Worm (Caenorhabditis elegans) whole organism, early embryonic: ENCODE measurements around the gene plpp-1.3.

Source experiments
- B0310.2 ChIP-seq: sonication (generic microtip); optimal IDR thresholded peaks from 2 replicates; lab custom pipeline; 2016; ENCODE audit warnings: mild to moderate bottlenecking, missing genetic modification characterization, missing compliant biosample characterization
- F13C5.2 ChIP-seq: sonication (generic microtip); optimal IDR thresholded peaks from 2 replicates; lab custom pipeline; 2017; ENCODE audit warnings: mild to moderate bottlenecking, missing genetic modification characterization, inconsistent platforms, missing compliant biosample characterization
- aly-1 ChIP-seq: sonication (generic microtip); optimal IDR thresholded peaks from 2 replicates; lab custom pipeline; 2016; ENCODE audit warnings: missing genetic modification characterization, missing compliant biosample characterization
- ama-1 ChIP-seq: fragments of 150-350 bp; optimal IDR thresholded peaks from 2 replicates; lab custom pipeline; 2014
- ceh-13 ChIP-seq: fragments of 200-800 bp; sonication (Bioruptor generic); optimal IDR thresholded peaks from 2 replicates; lab custom pipeline; 2018; ENCODE audit warnings: mild to moderate bottlenecking, missing genetic modification characterization, missing compliant biosample characterization
- ceh-36 ChIP-seq: sonication (generic microtip); optimal IDR thresholded peaks from 2 replicates; lab custom pipeline; 2016; ENCODE audit warnings: missing genetic modification characterization, inconsistent platforms, missing compliant biosample characterization
- ets-7 ChIP-seq: sonication (generic microtip); optimal IDR thresholded peaks from 2 replicates; lab custom pipeline; 2016; ENCODE audit warnings: missing genotype, missing genetic modification characterization, missing compliant biosample characterization
- flt-1 ChIP-seq: fragments of 200-800 bp; sonication (Bioruptor generic); IDR thresholded peaks from 2 replicates; pipeline ENCODE4 v1.3.6; 2022; ENCODE audit warnings: missing genetic modification characterization, missing compliant biosample characterization
- hmbx-1 ChIP-seq: sonication (generic microtip); optimal IDR thresholded peaks from 2 replicates; lab custom pipeline; 2016; ENCODE audit warnings: mild to moderate bottlenecking, missing genetic modification characterization, missing compliant biosample characterization
- hmg-4 ChIP-seq: fragments of 200-800 bp; sonication (Bioruptor generic); optimal IDR thresholded peaks from 2 replicates; lab custom pipeline; 2018; ENCODE audit warnings: mild to moderate bottlenecking, missing genetic modification characterization, missing compliant biosample characterization
- hnd-1 ChIP-seq: sonication (generic microtip); optimal IDR thresholded peaks from 2 replicates; lab custom pipeline; 2016; ENCODE audit warnings: missing genetic modification characterization, missing compliant biosample characterization
- pes-1 ChIP-seq: fragments of 200-800 bp; sonication (Bioruptor generic); IDR thresholded peaks from 2 replicates; pipeline ENCODE4 v1.3.6; 2022; ENCODE audit warnings: missing genetic modification reagents, missing genetic modification characterization, missing compliant biosample characterization
- scrt-1 ChIP-seq: fragments of 200-800 bp; sonication (Bioruptor generic); IDR thresholded peaks from 2 replicates; pipeline ENCODE4 v1.3.6; 2022; ENCODE audit warnings: missing genetic modification characterization, missing compliant biosample characterization
- sea-1 ChIP-seq: fragments of 200-800 bp; sonication (Bioruptor generic); conservative IDR thresholded peaks from 2 replicates; pipeline ENCODE4 v1.3.6; 2022; ENCODE audit warnings: missing genetic modification characterization, missing compliant biosample characterization
- tbx-11 ChIP-seq: fragments of 200-800 bp; sonication (Bioruptor generic); IDR thresholded peaks from 2 replicates; pipeline ENCODE4 v1.3.6; 2022; ENCODE audit warnings: missing genetic modification characterization, missing compliant biosample characterization
- tbx-37 ChIP-seq: fragments of 200-800 bp; sonication (Bioruptor generic); conservative IDR thresholded peaks from 2 replicates; pipeline ENCODE4 v1.3.6; 2022; ENCODE audit warnings: missing genetic modification reagents, missing genetic modification characterization, missing compliant biosample characterization
- tra-4 ChIP-seq: sonication (generic microtip); optimal IDR thresholded peaks from 2 replicates; lab custom pipeline; 2017; ENCODE audit warnings: missing genetic modification characterization, missing compliant biosample characterization

Gene plpp-1.3

ce11 chrX:10694933-10695332, at the start of gene plpp-1.3:
Gene plpp-1.3 (plus strand): TSS chrX:10695312.
- TF ChIP-seq flt-1 (GFP tag; lab: Robert Waterston, UW) (no peak), hnd-1 (tag; lab: Kevin White, UChicago) (no peak), hmg-4 (GFP tag; lab: Kevin White, UChicago) (no peak), ama-1 (no peak)

ce11 chrX:10647590-10648105, 47.5 kb upstream of the plpp-1.3 start:
- TF ChIP-seq ama-1 (no peak), flt-1 (GFP tag; lab: Robert Waterston, UW) (no peak), hmbx-1 (tag; lab: Kevin White, UChicago) (no peak), ets-7 (tag; lab: Kevin White, UChicago) (no peak), B0310.2 (tag; lab: Kevin White, UChicago) (no peak), ceh-13 (GFP tag; lab: Kevin White, UChicago) (no peak), F13C5.2 (no peak), sea-1 (GFP tag; lab: Robert Waterston, UW) (no peak), hmg-4 (GFP tag; lab: Kevin White, UChicago) (no peak), tbx-37 (GFP tag; lab: Robert Waterston, UW) (no peak), aly-1 (tag; lab: Kevin White, UChicago) (no peak), tra-4 (tag; lab: Kevin White, UChicago) (no peak)

- TF ChIP-seq tbx-37 (GFP tag; lab: Robert Waterston, UW) (no peak), pes-1 (GFP tag; lab: Robert Waterston, UW) (no peak), hmg-4 (GFP tag; lab: Kevin White, UChicago) (no peak), tbx-11 (GFP tag; lab: Robert Waterston, UW) (no peak), flt-1 (GFP tag; lab: Robert Waterston, UW) (no peak), aly-1 (tag; lab: Kevin White, UChicago) (no peak), tra-4 (tag; lab: Kevin White, UChicago) (no peak), hmbx-1 (tag; lab: Kevin White, UChicago) (no peak), B0310.2 (tag; lab: Kevin White, UChicago) (no peak), scrt-1 (GFP tag; lab: Robert Waterston, UW) (no peak), ceh-13 (GFP tag; lab: Kevin White, UChicago) (no peak), ceh-36 (tag; lab: Kevin White, UChicago) (no peak), hnd-1 (tag; lab: Kevin White, UChicago) (no peak), F13C5.2 (no peak), ama-1 (no peak), ets-7 (tag; lab: Kevin White, UChicago) (no peak), sea-1 (GFP tag; lab: Robert Waterston, UW) (no peak)
Measured at ce11 chrX:10650103-10650502, 45.0 kb upstream of the plpp-1.3 start.

- no peak for TF ChIP-seq tbx-11 (GFP tag; lab: Robert Waterston, UW)
- no peak for TF ChIP-seq sea-1 (GFP tag; lab: Robert Waterston, UW)
- TF ChIP-seq tra-4 (tag; lab: Kevin White, UChicago), result no peak
- no peak for TF ChIP-seq flt-1 (GFP tag; lab: Robert Waterston, UW)
- no peak for TF ChIP-seq aly-1 (tag; lab: Kevin White, UChicago)
- no peak for TF ChIP-seq hmg-4 (GFP tag; lab: Kevin White, UChicago)
- TF ChIP-seq pes-1 (GFP tag; lab: Robert Waterston, UW), result no peak
- no peak for TF ChIP-seq F13C5.2
- no peak for TF ChIP-seq ceh-36 (tag; lab: Kevin White, UChicago)
- no peak for TF ChIP-seq scrt-1 (GFP tag; lab: Robert Waterston, UW)
Measured at ce11 chrX:10656604-10657003, 38.5 kb upstream of the plpp-1.3 start.

- no peak for TF ChIP-seq hnd-1 (tag; lab: Kevin White, UChicago)
- no peak for TF ChIP-seq tra-4 (tag; lab: Kevin White, UChicago)
- no peak for TF ChIP-seq B0310.2 (tag; lab: Kevin White, UChicago)
- TF ChIP-seq tbx-11 (GFP tag; lab: Robert Waterston, UW), result no peak
- no peak for TF ChIP-seq aly-1 (tag; lab: Kevin White, UChicago)
- no peak for TF ChIP-seq ceh-36 (tag; lab: Kevin White, UChicago)
Measured at ce11 chrX:10659508-10659907, 35.6 kb upstream of the plpp-1.3 start.

ce11 chrX:10664759-10665158, 30.4 kb upstream of the plpp-1.3 start:
- TF ChIP-seq ama-1, result no peak
- TF ChIP-seq F13C5.2, result no peak
- TF ChIP-seq ceh-36 (tag; lab: Kevin White, UChicago), result no peak
- TF ChIP-seq B0310.2 (tag; lab: Kevin White, UChicago), result no peak
- no peak for TF ChIP-seq aly-1 (tag; lab: Kevin White, UChicago)
- no peak for TF ChIP-seq tra-4 (tag; lab: Kevin White, UChicago)
- no peak for TF ChIP-seq tbx-37 (GFP tag; lab: Robert Waterston, UW)
- TF ChIP-seq ets-7 (tag; lab: Kevin White, UChicago), result no peak
- no peak for TF ChIP-seq hnd-1 (tag; lab: Kevin White, UChicago)
- no peak for TF ChIP-seq ceh-13 (GFP tag; lab: Kevin White, UChicago)
- TF ChIP-seq hmbx-1 (tag; lab: Kevin White, UChicago), result no peak
- TF ChIP-seq tbx-11 (GFP tag; lab: Robert Waterston, UW), result no peak
- TF ChIP-seq flt-1 (GFP tag; lab: Robert Waterston, UW), result no peak
- no peak for TF ChIP-seq pes-1 (GFP tag; lab: Robert Waterston, UW)
- TF ChIP-seq scrt-1 (GFP tag; lab: Robert Waterston, UW), result no peak
- TF ChIP-seq sea-1 (GFP tag; lab: Robert Waterston, UW), result no peak

- TF ChIP-seq tbx-37 (GFP tag; lab: Robert Waterston, UW) (no peak), hmg-4 (GFP tag; lab: Kevin White, UChicago) (no peak), ceh-13 (GFP tag; lab: Kevin White, UChicago) (no peak), tbx-11 (GFP tag; lab: Robert Waterston, UW) (no peak), pes-1 (GFP tag; lab: Robert Waterston, UW) (no peak), hmbx-1 (tag; lab: Kevin White, UChicago) (no peak), ceh-36 (tag; lab: Kevin White, UChicago) (no peak), ama-1 (no peak), hnd-1 (tag; lab: Kevin White, UChicago) (no peak), tra-4 (tag; lab: Kevin White, UChicago) (no peak), ets-7 (tag; lab: Kevin White, UChicago) (no peak), aly-1 (tag; lab: Kevin White, UChicago) (no peak), F13C5.2 (no peak), flt-1 (GFP tag; lab: Robert Waterston, UW) (no peak), sea-1 (GFP tag; lab: Robert Waterston, UW) (no peak), scrt-1 (GFP tag; lab: Robert Waterston, UW) (no peak), B0310.2 (tag; lab: Kevin White, UChicago) (no peak)
Measured at ce11 chrX:10666871-10667270, 28.2 kb upstream of the plpp-1.3 start.
